Worm (Caenorhabditis elegans): ENCODE measurements around the gene H01G02.1.

H01G02.1 gene

DNA sequence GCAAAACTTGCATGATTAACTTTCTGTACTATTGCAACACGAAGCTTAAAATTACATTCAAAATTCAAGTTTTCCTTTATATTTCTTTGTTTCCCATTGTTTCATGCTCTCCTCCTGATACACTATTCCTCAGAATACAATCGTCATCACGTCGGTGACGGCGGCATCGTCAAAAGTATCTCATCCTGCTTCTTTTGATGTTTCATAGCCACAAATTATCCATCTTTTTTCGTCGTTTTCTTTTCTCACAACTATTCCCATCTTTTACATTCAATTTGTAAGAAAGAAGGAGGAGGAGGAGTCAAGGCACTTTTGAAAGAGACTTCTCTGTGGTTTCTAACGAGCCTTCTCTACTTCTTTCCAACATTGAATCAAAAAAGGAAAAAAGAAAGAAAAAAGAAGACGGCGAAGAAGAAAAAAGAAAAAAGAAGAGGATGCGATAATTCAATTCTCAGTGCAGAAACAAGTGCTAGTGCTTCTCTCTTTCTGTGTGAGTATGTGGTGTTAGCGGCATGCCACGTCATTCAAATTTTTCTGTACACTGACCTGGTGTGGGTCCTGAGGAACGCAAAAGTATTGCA, 15.5 kb downstream of the H01G02.1 start (continued):
- TF ChIP-seq pag-3 (tag; optimal IDR thresholded peaks at IDR 0.05; ENCODE audit: borderline replicate concordance, insufficient read depth) (no peak), nhr-85 (tag) (no peak), nhr-47 (tag; optimal IDR thresholded peaks at IDR 0.05) (peak; percentile 5), fkh-10 (GFP tag; optimal IDR thresholded peaks at IDR 0.05) (peak; percentile 73), fos-1 (tag; optimal IDR thresholded peaks at IDR 0.05) (no peak), lin-14 (GFP tag; optimal IDR thresholded peaks at IDR 0.05) (peak; percentile 84), unc-30 (tag; optimal IDR thresholded peaks at IDR 0.05) (no peak), zag-1 (tag; optimal IDR thresholded peaks at IDR 0.05) (peak; percentile 29), C34B4.2 (tag; optimal IDR thresholded peaks at IDR 0.05) (no peak), elt-2 (tag; optimal IDR thresholded peaks at IDR 0.05) (no peak), ceh-90 (tag; optimal IDR thresholded peaks at IDR 0.05) (no peak), unc-98 (GFP tag; IDR thresholded peaks at IDR 0.05) (no peak), mab-9 (GFP tag; IDR thresholded peaks at IDR 0.05) (no peak), nhr-71 (tag; optimal IDR thresholded peaks at IDR 0.05) (peak; percentile 14), Y116A8C.19 (tag; optimal IDR thresholded peaks at IDR 0.05; ENCODE audit: borderline replicate concordance) (no peak), nhr-77 (tag; optimal IDR thresholded peaks at IDR 0.05) (no peak), alr-1 (tag; optimal IDR thresholded peaks at IDR 0.05; ENCODE audit: borderline replicate concordance) (no peak), dpl-1 (GFP tag; optimal IDR thresholded peaks at IDR 0.05) (no peak), lin-13 (GFP tag; optimal IDR thresholded peaks at IDR 0.05) (no peak), lin-35 (GFP tag; optimal IDR thresholded peaks at IDR 0.05) (peak in 1 of 2 experiments; percentile 4)

ce11 chrIV:11787793-11788192, 16.2 kb downstream of the H01G02.1 start:
- TF ChIP-seq nhr-90 (tag; optimal IDR thresholded peaks at IDR 0.05; ENCODE audit: poor library complexity) (no peak), fkh-4 (tag; optimal IDR thresholded peaks at IDR 0.05; ENCODE audit: borderline replicate concordance) (no peak), dsc-1 (tag; optimal IDR thresholded peaks at IDR 0.05) (peak; percentile 66)

DNA sequence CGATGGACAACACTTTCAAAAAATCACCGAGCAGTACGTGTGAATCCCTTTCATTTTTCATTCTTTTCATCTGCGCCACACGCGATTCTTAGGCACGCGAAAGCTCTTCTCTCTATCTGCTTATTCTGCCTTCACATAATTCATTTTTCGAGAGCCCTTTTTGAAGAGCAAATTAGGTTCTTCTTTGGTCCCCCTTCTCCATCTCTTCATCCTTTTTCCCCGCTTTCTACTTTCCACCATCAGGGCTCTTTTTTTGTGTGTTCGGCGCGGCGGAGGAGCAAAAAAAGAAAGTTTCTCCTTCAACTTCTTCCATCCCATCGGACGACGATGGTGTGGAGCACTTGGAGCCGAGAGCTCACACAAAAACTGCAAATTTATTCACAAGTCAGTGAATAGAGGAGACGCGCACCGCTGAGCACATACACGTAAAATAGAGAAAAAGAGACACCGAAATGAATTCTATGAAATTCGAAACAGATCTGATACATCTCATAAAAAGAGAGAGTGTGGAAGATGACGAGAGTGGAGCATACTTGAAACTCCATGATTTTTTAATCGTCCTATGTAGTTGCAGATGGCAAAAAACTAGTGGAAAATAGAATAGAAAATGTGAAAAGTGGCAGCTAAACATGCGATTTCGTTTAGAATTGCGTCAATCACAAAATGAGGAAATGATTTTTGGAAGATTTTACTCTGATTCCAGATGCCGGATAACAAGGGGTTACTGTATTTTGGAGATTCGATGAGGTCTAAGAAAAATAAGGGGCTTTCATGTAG, 18.7 kb downstream of the H01G02.1 start:
- TF ChIP-seq egl-13 (tag; optimal IDR thresholded peaks at IDR 0.05) (peak; percentile 16), fkh-4 (tag; optimal IDR thresholded peaks at IDR 0.05; ENCODE audit: borderline replicate concordance) (peak; percentile 90), ztf-4 (tag; optimal IDR thresholded peaks at IDR 0.05) (no peak), dsc-1 (tag; optimal IDR thresholded peaks at IDR 0.05) (peak; percentile 98), irx-1 (tag; optimal IDR thresholded peaks at IDR 0.05) (no peak), unc-86 (tag; optimal IDR thresholded peaks at IDR 0.05) (peak; percentile 46), lin-35 (GFP tag; optimal IDR thresholded peaks at IDR 0.05) (no peak), elt-3 (tag; optimal IDR thresholded peaks at IDR 0.05) (no peak), fos-1 (tag; optimal IDR thresholded peaks at IDR 0.05) (no peak), nhr-47 (tag; optimal IDR thresholded peaks at IDR 0.05) (no peak), nhr-20 (tag; optimal IDR thresholded peaks at IDR 0.05) (no peak), fkh-10 (GFP tag; optimal IDR thresholded peaks at IDR 0.05) (peak; percentile 76), Y116A8C.19 (tag; optimal IDR thresholded peaks at IDR 0.05; ENCODE audit: borderline replicate concordance) (no peak), lsy-2 (tag; optimal IDR thresholded peaks at IDR 0.05) (no peak), lin-14 (GFP tag; optimal IDR thresholded peaks at IDR 0.05) (peak; percentile 58), ceh-82 (tag; optimal IDR thresholded peaks at IDR 0.05) (no peak), ceh-88 (GFP tag; IDR thresholded peaks at IDR 0.05) (no peak), efl-3 (GFP tag; optimal IDR thresholded peaks at IDR 0.05) (no peak), ces-1 (GFP tag; optimal IDR thresholded peaks at IDR 0.05) (peak; percentile 11), swsn-7 (tag; optimal IDR thresholded peaks at IDR 0.05) (no peak), F16B12.6 (tag; optimal IDR thresholded peaks at IDR 0.05) (no peak), lin-13 (GFP tag; optimal IDR thresholded peaks at IDR 0.05) (no peak), efl-1 (optimal IDR thresholded peaks at IDR 0.05) (no peak), efl-1 (GFP tag; optimal IDR thresholded peaks at IDR 0.05 in 1 of 2) (no peak), isw-1 (GFP tag; IDR thresholded peaks at IDR 0.05) (no peak)
